Fruit fly (Drosophila melanogaster): ENCODE data around the gene Nubp1.

Gene Nubp1

dm6 chr2L:16738206-16738900, 6.0 kb downstream of the Nubp1 start, which contains the start of the genes glu and ChLD3:
Gene glu (minus strand): TSS chr2L:16738388.
Gene ChLD3 (plus strand): TSS chr2L:16738850.
- TF ChIP-seq CG17801 (GFP tag; optimal IDR thresholded peaks at IDR 0.05; ENCODE audit: partially characterized antibody), result no peak

dm6 chr2L:16743055-16743805, 10.9 kb downstream of the Nubp1 start, which contains the start of the genes LSm7 and BuGZ:
Gene LSm7 (minus strand): TSS chr2L:16743100.
Gene BuGZ (plus strand): TSS chr2L:16743405.
- TF ChIP-seq CG17801 (GFP tag; optimal IDR thresholded peaks at IDR 0.05; ENCODE audit: partially characterized antibody), result no peak

dm6 chr2L:16747145-16747544, 14.8 kb downstream of the Nubp1 start:
- TF ChIP-seq CG17801 (GFP tag; optimal IDR thresholded peaks at IDR 0.05; ENCODE audit: partially characterized antibody), result no peak

dm6 chr2L:16752340-16752739, 20.0 kb downstream of the Nubp1 start:
- no peak for TF ChIP-seq CG17801 (GFP tag; optimal IDR thresholded peaks at IDR 0.05; ENCODE audit: partially characterized antibody)

dm6 chr2L:16754074-16754473, 21.7 kb downstream of the Nubp1 start, which contains the start of gene yellow-b:
Gene yellow-b (plus strand): TSS chr2L:16754336.
- TF ChIP-seq CG17801 (GFP tag; optimal IDR thresholded peaks at IDR 0.05; ENCODE audit: partially characterized antibody), result no peak

dm6 chr2L:16760504-16761417, 28.4 kb downstream of the Nubp1 start, which contains the start of gene ppk17:
Gene ppk17 (minus strand): TSS chr2L:16760554.
- TF ChIP-seq CG17801 (GFP tag; optimal IDR thresholded peaks at IDR 0.05; ENCODE audit: partially characterized antibody), result no peak

dm6 chr2L:16761891-16762290, 29.5 kb downstream of the Nubp1 start:
- TF ChIP-seq CG17801 (GFP tag; optimal IDR thresholded peaks at IDR 0.05; ENCODE audit: partially characterized antibody), result no peak

- no peak for TF ChIP-seq CG17801 (GFP tag; optimal IDR thresholded peaks at IDR 0.05; ENCODE audit: partially characterized antibody)
Observed at dm6 chr2L:16764480-16764879, 32.1 kb downstream of the Nubp1 start.

dm6 chr2L:16766070-16766752, 33.9 kb downstream of the Nubp1 start, which contains the start of gene Mhc:
Gene Mhc (plus strand): TSS chr2L:16766566.
- TF ChIP-seq CG17801 (GFP tag; optimal IDR thresholded peaks at IDR 0.05; ENCODE audit: partially characterized antibody), result no peak
